1 fruit fly cellular context compared by ENCODE assay signal in the genomic region with DNA sequence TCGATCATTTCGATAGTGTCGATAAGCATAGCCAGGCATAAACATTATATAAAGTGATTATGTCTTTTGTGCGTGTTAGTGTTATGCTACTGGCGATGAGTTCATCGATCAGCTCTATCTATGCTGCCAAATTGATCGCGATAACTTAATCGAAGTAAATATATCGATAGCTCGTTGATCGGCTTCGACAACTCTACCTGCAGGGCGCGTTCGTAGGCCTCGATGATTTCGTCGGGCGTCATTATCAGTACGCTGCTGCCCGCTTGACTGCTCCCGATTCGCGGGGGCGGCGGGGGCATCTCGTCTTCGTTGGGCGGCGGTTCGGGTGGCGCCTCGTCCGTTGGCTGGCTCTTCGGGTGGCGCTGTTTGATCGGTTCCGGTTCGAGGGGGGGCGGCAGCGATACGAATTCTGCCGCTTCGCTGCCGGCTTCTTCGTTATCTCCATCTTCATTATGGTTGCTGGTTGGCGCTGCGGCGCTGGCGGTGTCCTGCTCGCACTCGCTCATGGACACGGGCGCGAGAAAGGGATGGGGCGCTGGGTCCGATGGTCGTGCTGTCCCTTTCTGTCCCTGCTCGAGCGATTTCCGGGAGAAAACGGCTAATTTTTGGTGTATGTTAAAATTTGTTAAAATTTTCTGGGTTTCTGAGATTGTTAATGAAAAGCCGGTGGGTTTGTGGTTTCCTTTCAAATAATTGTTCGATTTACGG.
TF ChIP-seq lines count a peak whose summit lies in the region.

A gene (minus strand): TSS at position 658 of the 708 bp plus-strand sequence.

TF ChIP-seq in whole organism, embryonic, 481 proteins besides CTCF, POLR2A, EP300 and RAD21 (continued from another document and continues in another):
- TF ChIP-seq dati (GFP tag; IDR thresholded peaks at IDR 0.05; lab: Robert Waterston, UW) (no peak), CG6813 (GFP tag; optimal IDR thresholded peaks at IDR 0.05; lab: Kevin White, UChicago) (peak; percentile 38), otp (GFP tag; IDR thresholded peaks at IDR 0.05; lab: Robert Waterston, UW) (0 out of 3 replicates have a peak, but pooled peaks have one; percentile 13), E2f2 (GFP tag; IDR thresholded peaks at IDR 0.05; lab: Robert Waterston, UW) (no peak), dimm (GFP tag; IDR thresholded peaks at IDR 0.05; lab: Robert Waterston, UW) (no peak), pita (GFP tag; optimal IDR thresholded peaks at IDR 0.05; lab: Kevin White, UChicago) (no peak), her (GFP tag; optimal IDR thresholded peaks at IDR 0.05; lab: Kevin White, UChicago) (peak; percentile 35), ci (GFP tag; IDR thresholded peaks at IDR 0.05; lab: Robert Waterston, UW) (peak; percentile 79), al (GFP tag; IDR thresholded peaks at IDR 0.05; lab: Robert Waterston, UW) (0 out of 2 replicates have a peak, but pooled peaks have one; percentile 8), CG33557 (GFP tag; optimal IDR thresholded peaks at IDR 0.05; lab: Kevin White, UChicago) (peak; percentile 8), Dll (GFP tag; IDR thresholded peaks at IDR 0.05; lab: Robert Waterston, UW; ENCODE audit: partially characterized antibody) (peak; percentile 68; the same call in 3 of the 4 replicates), CG33213 (GFP tag; optimal IDR thresholded peaks at IDR 0.05; lab: Kevin White, UChicago) (no peak), Nf-YB (GFP tag; optimal IDR thresholded peaks at IDR 0.05; lab: Kevin White, UChicago) (peak; percentile 80), CG18262 (tag; optimal IDR thresholded peaks at IDR 0.05; lab: Kevin White, UChicago) (no peak), CG13287 (GFP tag; IDR thresholded peaks at IDR 0.05; lab: Robert Waterston, UW; ENCODE audit: partially characterized antibody) (peak; percentile 61), Pdp1 (GFP tag; optimal IDR thresholded peaks at IDR 0.05; lab: Kevin White, UChicago) (peak in 1 of 2 experiments; percentile 23), CG10366 (GFP tag; IDR thresholded peaks at IDR 0.05; lab: Robert Waterston, UW) (peak; percentile 15; the same call in 1 of the 2 replicates), Sry-δ (GFP tag; optimal IDR thresholded peaks at IDR 0.05; lab: Kevin White, UChicago) (no peak), CG9215 (GFP tag; IDR thresholded peaks at IDR 0.05; lab: Robert Waterston, UW) (no peak), CG6689 (GFP tag; IDR thresholded peaks at IDR 0.05; lab: Robert Waterston, UW) (0 out of 2 replicates have a peak, but pooled peaks have one; percentile 14), MTF-1 (GFP tag; optimal IDR thresholded peaks at IDR 0.05; lab: Kevin White, UChicago; ENCODE audit: borderline replicate concordance) (peak; percentile 22), Fer1 (GFP tag; optimal IDR thresholded peaks at IDR 0.05; lab: Kevin White, UChicago) (peak; percentile 54), CG18619 (GFP tag; optimal IDR thresholded peaks at IDR 0.05; lab: Kevin White, UChicago) (no peak), cg (GFP tag; optimal IDR thresholded peaks at IDR 0.05; lab: Kevin White, UChicago) (no peak), CG2678 (tag; optimal IDR thresholded peaks at IDR 0.05; lab: Kevin White, UChicago) (peak; percentile 7), Sox100B (GFP tag; optimal IDR thresholded peaks at IDR 0.05; lab: Kevin White, UChicago) (no peak), CG42726 (GFP tag; IDR thresholded peaks at IDR 0.05; lab: Robert Waterston, UW; ENCODE audit: partially characterized antibody) (peak; percentile 48; the same call in 1 of the 2 replicates), CG17361 (GFP tag; IDR thresholded peaks at IDR 0.05; lab: Robert Waterston, UW) (peak; percentile 47; the same call in 2 of the 3 replicates), CG3407 (GFP tag; optimal IDR thresholded peaks at IDR 0.05; lab: Kevin White, UChicago) (no peak), chif (GFP tag; optimal IDR thresholded peaks at IDR 0.05; lab: Kevin White, UChicago) (no peak), gsb-n (tag; optimal IDR thresholded peaks at IDR 0.05; lab: Kevin White, UChicago) (peak; percentile 58), onecut (GFP tag; IDR thresholded peaks at IDR 0.05; lab: Robert Waterston, UW) (peak; percentile 33), CG13775 (GFP tag; optimal IDR thresholded peaks at IDR 0.05; lab: Kevin White, UChicago) (no peak), klu (GFP tag; IDR thresholded peaks at IDR 0.05; lab: Robert Waterston, UW) (peak; percentile 87), sc (optimal IDR thresholded peaks at IDR 0.05; lab: Kevin White, UChicago) (no peak), sc (GFP tag; optimal IDR thresholded peaks at IDR 0.05; lab: Kevin White, UChicago) (no peak), bcd (GFP tag; optimal IDR thresholded peaks at IDR 0.05; lab: Kevin White, UChicago) (peak; percentile 46), E2f1 (GFP tag; IDR thresholded peaks at IDR 0.05; lab: Robert Waterston, UW) (peak; percentile 33; the same call in 1 of the 2 replicates), CG17385 (GFP tag; optimal IDR thresholded peaks at IDR 0.05; lab: Kevin White, UChicago) (peak; percentile 34), CG10462 (GFP tag; optimal IDR thresholded peaks at IDR 0.05; lab: Kevin White, UChicago) (no peak), CG8478 (optimal IDR thresholded peaks at IDR 0.05; lab: Kevin White, UChicago) (no peak), CG10321 (GFP tag; IDR thresholded peaks at IDR 0.05; lab: Robert Waterston, UW) (peak; percentile 94), Hmx (GFP tag; optimal IDR thresholded peaks at IDR 0.05; lab: Kevin White, UChicago) (no peak), ken (GFP tag; IDR thresholded peaks at IDR 0.05; lab: Robert Waterston, UW) (peak; percentile 36; the same call in 1 of the 3 replicates), CG1792 (GFP tag; optimal IDR thresholded peaks at IDR 0.05; lab: Kevin White, UChicago) (peak; percentile 3), sd (tag; optimal IDR thresholded peaks at IDR 0.05; lab: Kevin White, UChicago) (no peak), CG12071 (GFP tag; optimal IDR thresholded peaks at IDR 0.05; lab: Kevin White, UChicago) (peak; percentile 28), eve (GFP tag; optimal IDR thresholded peaks at IDR 0.05; lab: Kevin White, UChicago) (no peak), cas (GFP tag; IDR thresholded peaks at IDR 0.05; lab: Robert Waterston, UW) (no peak), HmgZ (tag; optimal IDR thresholded peaks at IDR 0.05; lab: Kevin White, UChicago) (peak; percentile 59), stwl (tag; optimal IDR thresholded peaks at IDR 0.05; lab: Kevin White, UChicago) (peak; percentile 10), CG5953 (GFP tag; IDR thresholded peaks at IDR 0.05; lab: Robert Waterston, UW) (0 out of 2 replicates have a peak, but pooled peaks have one; percentile 23), ind (GFP tag; optimal IDR thresholded peaks at IDR 0.05; lab: Kevin White, UChicago) (no peak), CG2202 (tag; optimal IDR thresholded peaks at IDR 0.05; lab: Kevin White, UChicago) (no peak), CG14965 (GFP tag; optimal IDR thresholded peaks at IDR 0.05; lab: Kevin White, UChicago; ENCODE audit: borderline replicate concordance) (no peak), CG1233 (GFP tag; optimal IDR thresholded peaks at IDR 0.05; lab: Kevin White, UChicago) (peak; percentile 34), sisA (GFP tag; IDR thresholded peaks at IDR 0.05; lab: Robert Waterston, UW) (no peak), Dek (tag; optimal IDR thresholded peaks at IDR 0.05; lab: Kevin White, UChicago) (no peak), Dp (GFP tag; optimal IDR thresholded peaks at IDR 0.05; lab: Kevin White, UChicago) (no peak), ftz-f1 (GFP tag; optimal IDR thresholded peaks at IDR 0.05; lab: Kevin White, UChicago) (peak; percentile 80), Side (GFP tag; optimal IDR thresholded peaks at IDR 0.05; lab: Kevin White, UChicago) (no peak), CG6175 (GFP tag; IDR thresholded peaks at IDR 0.05; lab: Robert Waterston, UW) (peak; percentile 100), mirr (GFP tag; optimal IDR thresholded peaks at IDR 0.05; lab: Kevin White, UChicago) (peak; percentile 38), Lim3 (GFP tag; IDR thresholded peaks at IDR 0.05; lab: Robert Waterston, UW) (no peak), Chrac-16 (GFP tag; optimal IDR thresholded peaks at IDR 0.05; lab: Kevin White, UChicago) (no peak), TFAM (GFP tag; optimal IDR thresholded peaks at IDR 0.05; lab: Kevin White, UChicago) (no peak), mam (GFP tag; optimal IDR thresholded peaks at IDR 0.05; lab: Kevin White, UChicago) (no peak), Jarid2 (GFP tag; optimal IDR thresholded peaks at IDR 0.05; lab: Kevin White, UChicago) (peak; percentile 48), en (GFP tag; optimal IDR thresholded peaks at IDR 0.05; lab: Kevin White, UChicago) (no peak), CG17186 (GFP tag; optimal IDR thresholded peaks at IDR 0.05; lab: Kevin White, UChicago) (no peak), CG15514 (GFP tag; optimal IDR thresholded peaks at IDR 0.05; lab: Kevin White, UChicago) (peak; percentile 43), Max (GFP tag; optimal IDR thresholded peaks at IDR 0.05; lab: Kevin White, UChicago) (no peak), CG30403 (GFP tag; optimal IDR thresholded peaks at IDR 0.05; lab: Kevin White, UChicago) (peak; percentile 13), HHEX (GFP tag; optimal IDR thresholded peaks at IDR 0.05; lab: Kevin White, UChicago) (peak; percentile 39), CG9817 (tag; optimal IDR thresholded peaks at IDR 0.05; lab: Kevin White, UChicago) (peak; percentile 17), NfI (GFP tag; optimal IDR thresholded peaks at IDR 0.05; lab: Kevin White, UChicago) (no peak), Rfx (GFP tag; IDR thresholded peaks at IDR 0.05; lab: Robert Waterston, UW) (peak; percentile 59; the same call in 1 of the 2 replicates), CG7745 (tag; optimal IDR thresholded peaks at IDR 0.05; lab: Kevin White, UChicago) (no peak), lmd (GFP tag; IDR thresholded peaks at IDR 0.05; lab: Robert Waterston, UW) (no peak), rib (GFP tag; IDR thresholded peaks at IDR 0.05; lab: Robert Waterston, UW) (no peak), CoRest (tag; optimal IDR thresholded peaks at IDR 0.05; lab: Kevin White, UChicago) (peak; percentile 32), abd-A (tag; optimal IDR thresholded peaks at IDR 0.05; lab: Kevin White, UChicago) (no peak), Ets65A (GFP tag; lab: Kevin White, UChicago) (no peak), salm (tag; optimal IDR thresholded peaks at IDR 0.05; lab: Kevin White, UChicago) (peak; percentile 25), pho (GFP tag; optimal IDR thresholded peaks at IDR 0.05; lab: Kevin White, UChicago) (peak; percentile 4), Deaf1 (tag; optimal IDR thresholded peaks at IDR 0.05; lab: Kevin White, UChicago) (peak; percentile 99), ap (GFP tag; IDR thresholded peaks at IDR 0.05; lab: Robert Waterston, UW) (no peak), nerfin-2 (GFP tag; IDR thresholded peaks at IDR 0.05; lab: Robert Waterston, UW; ENCODE audit: partially characterized antibody) (peak; percentile 39), lab (GFP tag; optimal IDR thresholded peaks at IDR 0.05; lab: Kevin White, UChicago) (peak; percentile 59), CG12104 (GFP tag; optimal IDR thresholded peaks at IDR 0.05; lab: Kevin White, UChicago) (no peak), gsb (GFP tag; IDR thresholded peaks at IDR 0.05; lab: Robert Waterston, UW) (no peak), dmrt99B (tag; optimal IDR thresholded peaks at IDR 0.05; lab: Kevin White, UChicago) (peak; percentile 12), CG11695 (GFP tag; IDR thresholded peaks at IDR 0.05; lab: Robert Waterston, UW) (no peak), Adf1 (GFP tag; IDR thresholded peaks at IDR 0.05; lab: Robert Waterston, UW) (peak; percentile 99), vnd (GFP tag; IDR thresholded peaks at IDR 0.05; lab: Robert Waterston, UW; ENCODE audit: partially characterized antibody) (0 out of 3 replicates have a peak, but pooled peaks have one; percentile 47), CG8944 (GFP tag; optimal IDR thresholded peaks at IDR 0.05; lab: Kevin White, UChicago) (no peak), trem (tag; optimal IDR thresholded peaks at IDR 0.05; lab: Kevin White, UChicago) (no peak), grau (tag; optimal IDR thresholded peaks at IDR 0.05; lab: Kevin White, UChicago) (peak; percentile 11), peb (GFP tag; IDR thresholded peaks at IDR 0.05; lab: Robert Waterston, UW) (no peak), gcm2 (GFP tag; optimal IDR thresholded peaks at IDR 0.05; lab: Kevin White, UChicago) (no peak), Ssrp (tag; optimal IDR thresholded peaks at IDR 0.05; lab: Kevin White, UChicago) (peak; percentile 1), CG9797 (GFP tag; optimal IDR thresholded peaks at IDR 0.05; lab: Kevin White, UChicago) (no peak), jing (GFP tag; optimal IDR thresholded peaks at IDR 0.05; lab: Kevin White, UChicago) (no peak), CG12744 (GFP tag; optimal IDR thresholded peaks at IDR 0.05; lab: Kevin White, UChicago) (peak; percentile 48), CG6791 (GFP tag; IDR thresholded peaks at IDR 0.05; lab: Robert Waterston, UW; ENCODE audit: partially characterized antibody) (peak; percentile 82), CG32767 (GFP tag; IDR thresholded peaks at IDR 0.05; lab: Robert Waterston, UW) (0 out of 2 replicates have a peak, but pooled peaks have one; percentile 17), Med (GFP tag; lab: Kevin White, UChicago) (peak; percentile 73), CG8089 (GFP tag; optimal IDR thresholded peaks at IDR 0.05; lab: Kevin White, UChicago) (no peak), Nf-YC (tag; optimal IDR thresholded peaks at IDR 0.05; lab: Kevin White, UChicago) (peak; percentile 79), CG2199 (GFP tag; IDR thresholded peaks at IDR 0.05; lab: Robert Waterston, UW) (0 out of 3 replicates have a peak, but pooled peaks have one; percentile 66), phol (tag; optimal IDR thresholded peaks at IDR 0.05; lab: Kevin White, UChicago) (peak; percentile 56), tup (GFP tag; optimal IDR thresholded peaks at IDR 0.05; lab: Kevin White, UChicago) (no peak), CG1024 (GFP tag; IDR thresholded peaks at IDR 0.05; lab: Robert Waterston, UW) (peak; percentile 31; the same call in 1 of the 2 replicates), grn (GFP tag; optimal IDR thresholded peaks at IDR 0.05; lab: Kevin White, UChicago) (peak; percentile 90), exex (tag; optimal IDR thresholded peaks at IDR 0.05; lab: Kevin White, UChicago) (no peak), CG4730 (GFP tag; IDR thresholded peaks at IDR 0.05; lab: Robert Waterston, UW) (no peak), aop (GFP tag; IDR thresholded peaks at IDR 0.05; lab: Robert Waterston, UW) (peak; percentile 92), schlank (tag; optimal IDR thresholded peaks at IDR 0.05; lab: Kevin White, UChicago) (no peak), lov (optimal IDR thresholded peaks at IDR 0.05; lab: Kevin White, UChicago) (no peak), lov (GFP tag; IDR thresholded peaks at IDR 0.05; lab: Robert Waterston, UW) (0 out of 3 replicates have a peak, but pooled peaks have one; percentile 56), CG31365 (tag; optimal IDR thresholded peaks at IDR 0.05; lab: Kevin White, UChicago) (peak; percentile 35), ATbp (GFP tag; optimal IDR thresholded peaks at IDR 0.05; lab: Kevin White, UChicago) (no peak)
